Fruit fly (Drosophila melanogaster) whole organism: ENCODE data around the gene Npc2e.

Experiments used
- psq ChIP-seq: fragments of >200 bp; optimal IDR thresholded peaks from 2 replicates; lab custom pipeline; 2017
- usp ChIP-seq: fragments of >200 bp; optimal IDR thresholded peaks from 2 replicates; lab custom pipeline; 2017; ENCODE audit warnings: missing biosample characterization, missing genetic modification characterization, mixed read lengths

DNA sequence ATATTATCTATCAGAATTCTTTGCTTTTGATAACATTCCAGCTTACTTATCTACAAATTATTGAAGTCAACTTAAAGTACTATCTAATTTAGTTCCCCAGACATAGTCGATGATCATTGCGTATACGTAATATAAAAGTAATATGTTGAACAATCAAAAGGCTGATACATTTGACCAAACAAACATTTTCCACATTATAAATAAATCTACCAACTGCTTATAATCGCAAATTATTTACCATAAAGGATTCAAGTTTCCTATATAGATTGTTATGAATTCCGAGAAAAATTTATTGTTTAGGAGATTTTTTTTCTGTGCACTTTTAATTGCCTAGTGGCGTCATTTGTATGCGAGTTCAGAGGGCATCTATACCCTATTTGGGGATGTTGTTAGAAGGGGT lies 33.6 kb downstream of the Npc2e start:
- TF ChIP-seq psq (lab: Kevin White, UChicago), result no peak
- no peak for TF ChIP-seq usp
